Worm (Caenorhabditis elegans) whole organism, L3 larva: Measurements from ENCODE around the gene spat-3.

Experiments
- R02D3.7 ChIP-seq: fragments of 150-350 bp; optimal IDR thresholded peaks from 2 replicates; lab custom pipeline; 2014; ENCODE audit warnings: missing biosample characterization, missing genetic modification characterization
- ZK546.5 ChIP-seq: sonication (generic microtip); optimal IDR thresholded peaks from 2 replicates; lab custom pipeline; 2017; ENCODE audit warnings: missing biosample characterization, missing genetic modification characterization
- aly-2 ChIP-seq: fragments of 150-350 bp; optimal IDR thresholded peaks from 2 replicates; lab custom pipeline; 2014; ENCODE audit warnings: missing biosample characterization, missing genetic modification characterization
- ama-1 ChIP-seq: fragments of 150-350 bp; optimal IDR thresholded peaks from 2 replicates; lab custom pipeline; 2018
- ceh-82 ChIP-seq: fragments of 150-350 bp; optimal IDR thresholded peaks from 2 replicates; lab custom pipeline; 2014; ENCODE audit warnings: missing biosample characterization, missing genetic modification characterization
- ceh-9 ChIP-seq: sonication (generic microtip); optimal IDR thresholded peaks from 2 replicates; lab custom pipeline; 2018; ENCODE audit warnings: missing biosample characterization, missing genetic modification characterization
- daf-12 ChIP-seq: fragments of 150-350 bp; optimal IDR thresholded peaks from 2 replicates; lab custom pipeline; 2014; ENCODE audit warnings: missing biosample characterization, missing genetic modification reagents, missing genetic modification characterization
- elt-1 ChIP-seq: fragments of 150-350 bp; optimal IDR thresholded peaks from 2 replicates; lab custom pipeline; 2014; ENCODE audit warnings: missing biosample characterization, missing genetic modification characterization
- elt-2 ChIP-seq: sonication (generic microtip); optimal IDR thresholded peaks from 2 replicates; lab custom pipeline; 2016; ENCODE audit warnings: missing genetic modification reagents, mild to moderate bottlenecking, missing genetic modification characterization, missing compliant biosample characterization
- elt-3 ChIP-seq, 3 experiments: fragments of 150-350 bp in 1 of 3; sonication (generic microtip) in 2 of 3; optimal IDR thresholded peaks; 2 replicates in 2 of 3; 4 replicates in 1 of 3; lab custom pipeline; 2014 to 2017; ENCODE audit warnings: missing biosample characterization in 3 of 3, missing genetic modification characterization in 3 of 3
- fkh-10 ChIP-seq: sonication (generic microtip); optimal IDR thresholded peaks from 2 replicates; lab custom pipeline; 2017; ENCODE audit warnings: missing biosample characterization, missing genetic modification reagents, missing genetic modification characterization
- fkh-2 ChIP-seq: fragments of 150-350 bp; optimal IDR thresholded peaks from 2 replicates; lab custom pipeline; 2014; ENCODE audit warnings: missing biosample characterization, missing genetic modification reagents, missing genetic modification characterization
- fos-1 ChIP-seq: fragments of 150-350 bp; optimal IDR thresholded peaks from 2 replicates; lab custom pipeline; 2014; ENCODE audit warnings: missing biosample characterization, missing genetic modification characterization
- hmg-11 ChIP-seq: sonication (generic microtip); optimal IDR thresholded peaks from 2 replicates; lab custom pipeline; 2016; ENCODE audit warnings: missing genetic modification characterization, missing compliant biosample characterization
- jun-1 ChIP-seq: fragments of 150-350 bp; optimal IDR thresholded peaks from 2 replicates; lab custom pipeline; 2014; ENCODE audit warnings: missing biosample characterization, missing genetic modification reagents, missing genetic modification characterization
- lin-39 ChIP-seq: fragments of 150-350 bp; optimal IDR thresholded peaks from 2 replicates; lab custom pipeline; 2018; ENCODE audit warnings: missing biosample characterization, missing genetic modification reagents, missing genetic modification characterization
- mml-1 ChIP-seq: fragments of 150-350 bp; sonication (generic microtip); optimal IDR thresholded peaks from 3 replicates; lab custom pipeline; 2014; ENCODE audit warnings: missing biosample characterization, missing genetic modification characterization
- nfya-1 ChIP-seq: sonication (generic microtip); optimal IDR thresholded peaks from 2 replicates; lab custom pipeline; 2017; ENCODE audit warnings: missing genetic modification characterization, mild to moderate bottlenecking, missing compliant biosample characterization, antibody characterized with exemption, moderate library complexity; ENCODE audit not compliant: insufficient read depth
- nhr-11 ChIP-seq: fragments of 150-350 bp; optimal IDR thresholded peaks from 2 replicates; lab custom pipeline; 2014; ENCODE audit warnings: missing biosample characterization, missing genetic modification characterization
- nhr-12 ChIP-seq: fragments of 150-350 bp; optimal IDR thresholded peaks from 2 replicates; lab custom pipeline; 2014; ENCODE audit warnings: missing biosample characterization, missing genetic modification characterization
- nhr-23 ChIP-seq: fragments of 150-350 bp; optimal IDR thresholded peaks from 2 replicates; lab custom pipeline; 2014; ENCODE audit warnings: missing biosample characterization, missing genetic modification reagents, missing genetic modification characterization
- nhr-237 ChIP-seq: fragments of 150-350 bp; optimal IDR thresholded peaks from 2 replicates; lab custom pipeline; 2014; ENCODE audit warnings: missing biosample characterization, missing genetic modification characterization
- nhr-25 ChIP-seq: sonication (generic microtip); optimal IDR thresholded peaks from 2 replicates; lab custom pipeline; 2017; ENCODE audit warnings: missing biosample characterization, missing genetic modification characterization
- nhr-28 ChIP-seq: fragments of 150-350 bp; optimal IDR thresholded peaks from 2 replicates; lab custom pipeline; 2014; ENCODE audit warnings: missing biosample characterization, missing genetic modification characterization
- nhr-43 ChIP-seq: sonication (generic microtip); optimal IDR thresholded peaks from 2 replicates; lab custom pipeline; 2016; ENCODE audit warnings: mild to moderate bottlenecking, missing genetic modification characterization, missing compliant biosample characterization; ENCODE audit not compliant: poor library complexity, severe bottlenecking
- nhr-76 ChIP-seq: fragments of 150-350 bp; sonication (generic microtip); optimal IDR thresholded peaks from 5 replicates; lab custom pipeline; 2014; ENCODE audit warnings: missing biosample characterization, missing genetic modification characterization
- nhr-77 ChIP-seq: fragments of 150-350 bp; optimal IDR thresholded peaks from 2 replicates; lab custom pipeline; 2014; ENCODE audit warnings: missing biosample characterization, missing genetic modification characterization
- pha-4 ChIP-seq: fragments of 150-350 bp; optimal IDR thresholded peaks from 2 replicates; lab custom pipeline; 2014; ENCODE audit warnings: missing biosample characterization, missing genetic modification reagents, missing genetic modification characterization
- pqm-1 ChIP-seq: fragments of 150-350 bp; optimal IDR thresholded peaks from 2 replicates; lab custom pipeline; 2017; ENCODE audit warnings: missing biosample characterization, missing genetic modification characterization, inconsistent platforms
- skn-1 ChIP-seq: fragments of 150-350 bp; optimal IDR thresholded peaks from 2 replicates; lab custom pipeline; 2014; ENCODE audit warnings: missing biosample characterization, missing genetic modification characterization
- tbx-2 ChIP-seq: sonication (generic microtip); optimal IDR thresholded peaks from 2 replicates; lab custom pipeline; 2016; ENCODE audit warnings: mild to moderate bottlenecking, missing genetic modification characterization, missing compliant biosample characterization
- unc-39 ChIP-seq: sonication (generic microtip); optimal IDR thresholded peaks from 4 replicates; lab custom pipeline; 2017; ENCODE audit warnings: missing biosample characterization, missing genetic modification characterization
- unc-62 ChIP-seq: fragments of 150-350 bp; sonication (generic microtip); optimal IDR thresholded peaks from 4 replicates; lab custom pipeline; 2014; ENCODE audit warnings: missing biosample characterization, missing genetic modification reagents, missing genetic modification characterization
- zag-1 ChIP-seq: fragments of 150-350 bp; optimal IDR thresholded peaks from 2 replicates; lab custom pipeline; 2014; ENCODE audit warnings: missing biosample characterization, missing genetic modification characterization
- ztf-11 ChIP-seq: fragments of 150-350 bp; optimal IDR thresholded peaks from 2 replicates; lab custom pipeline; 2014; ENCODE audit warnings: missing biosample characterization, missing genetic modification characterization
- ztf-4 ChIP-seq: fragments of 150-350 bp; optimal IDR thresholded peaks from 2 replicates; lab custom pipeline; 2014; ENCODE audit warnings: missing biosample characterization, missing genetic modification characterization

spat-3 gene

ce11 chrX:4605828-4606227, at the start of gene spat-3:
Gene spat-3 (minus strand): TSS chrX:4605928.
- no peak for TF ChIP-seq unc-62 (GFP tag; lab: Kevin White, UChicago)
- no peak for TF ChIP-seq R02D3.7 (tag; lab: Kevin White, UChicago)
- TF ChIP-seq ztf-4: no peak
- no peak for TF ChIP-seq ZK546.5
- TF ChIP-seq fkh-2 (tag; lab: Kevin White, UChicago): no peak
- TF ChIP-seq elt-2 (tag; lab: Kevin White, UChicago): no peak

DNA sequence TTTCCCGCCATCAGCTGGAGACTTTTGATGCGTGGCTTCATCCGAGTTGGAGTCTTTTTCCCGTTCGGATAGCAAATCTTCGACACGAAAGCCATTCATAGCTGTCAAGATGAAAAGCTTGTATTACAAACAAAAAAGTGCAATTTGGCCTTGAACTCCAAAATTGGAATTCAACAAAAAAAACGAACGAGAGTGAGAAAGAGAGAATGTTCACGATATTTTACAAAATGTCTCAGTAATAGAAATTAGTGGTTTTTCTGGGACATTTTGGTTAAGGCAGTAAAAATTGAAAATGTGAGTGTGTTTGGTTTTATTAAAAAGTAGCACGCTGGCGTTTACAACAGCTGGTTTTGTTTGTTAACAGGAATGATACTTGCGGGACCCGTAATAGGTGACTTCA, 48.3 kb upstream of the spat-3 start, which contains the start of gene ceh-1:
Gene ceh-1, minus strand, starts transcription at position 101 of the 400 bp plus-strand sequence.
- TF ChIP-seq ama-1 (lab: Kevin White, UChicago) (no peak), nhr-28 (tag; lab: Kevin White, UChicago) (no peak), zag-1 (tag; lab: Kevin White, UChicago) (no peak), nhr-237 (no peak), nhr-23 (no peak), unc-39 (tag; lab: Kevin White, UChicago) (no peak), elt-2 (tag; lab: Kevin White, UChicago) (no peak), elt-1 (tag; lab: Kevin White, UChicago) (no peak), pha-4 (no peak), nhr-77 (no peak), hmg-11 (tag; lab: Kevin White, UChicago) (no peak), fkh-10 (GFP tag; lab: Kevin White, UChicago) (no peak), nhr-11 (tag; lab: Kevin White, UChicago) (no peak), fkh-2 (tag; lab: Kevin White, UChicago) (no peak), daf-12 (tag; lab: Kevin White, UChicago) (no peak)

- no peak for TF ChIP-seq zag-1 (tag; lab: Kevin White, UChicago)
- TF ChIP-seq nhr-237: no peak
- TF ChIP-seq nhr-25 (tag; lab: Kevin White, UChicago): no peak
- no peak for TF ChIP-seq elt-3 (tag; optimal IDR thresholded peaks at IDR 0.05; lab: Kevin White, UChicago)
- TF ChIP-seq nhr-43 (tag; lab: Kevin White, UChicago): no peak
- TF ChIP-seq pqm-1: no peak
- TF ChIP-seq pha-4: no peak
- TF ChIP-seq ceh-9 (tag; lab: Kevin White, UChicago): no peak
- TF ChIP-seq skn-1: no peak
- TF ChIP-seq fos-1 (tag; lab: Kevin White, UChicago): no peak
- no peak for TF ChIP-seq nfya-1 (tag; lab: Kevin White, UChicago)
- no peak for TF ChIP-seq hmg-11 (tag; lab: Kevin White, UChicago)
- no peak for TF ChIP-seq elt-1 (tag; lab: Kevin White, UChicago)
- no peak for TF ChIP-seq ztf-4
- no peak for TF ChIP-seq jun-1 (tag; lab: Kevin White, UChicago)
These were observed 47.2 kb upstream of the spat-3 start for ce11 chrX:4652950-4653349.

ce11 chrX:4651428-4651827, 45.7 kb upstream of the spat-3 start:
- TF ChIP-seq elt-3 (tag; optimal IDR thresholded peaks at IDR 0.05; lab: Kevin White, UChicago) (no peak), nhr-28 (tag; lab: Kevin White, UChicago) (no peak), ceh-82 (tag; lab: Kevin White, UChicago) (no peak), pha-4 (no peak), nfya-1 (tag; lab: Kevin White, UChicago) (no peak), aly-2 (tag; lab: Kevin White, UChicago) (no peak), pqm-1 (no peak), tbx-2 (tag; lab: Kevin White, UChicago) (no peak), unc-39 (tag; lab: Kevin White, UChicago) (no peak), hmg-11 (tag; lab: Kevin White, UChicago) (no peak)

- TF ChIP-seq lin-39 (no peak), ceh-82 (tag; lab: Kevin White, UChicago) (no peak), nhr-28 (tag; lab: Kevin White, UChicago) (no peak), nhr-76 (tag; lab: Kevin White, UChicago) (no peak), nhr-237 (no peak), nhr-25 (tag; lab: Kevin White, UChicago) (no peak), ztf-11 (no peak), unc-62 (GFP tag; lab: Kevin White, UChicago) (no peak), mml-1 (tag; lab: Kevin White, UChicago) (no peak), nfya-1 (tag; lab: Kevin White, UChicago) (no peak), nhr-12 (tag; lab: Kevin White, UChicago) (no peak), fkh-10 (GFP tag; lab: Kevin White, UChicago) (no peak), unc-39 (tag; lab: Kevin White, UChicago) (no peak), fkh-2 (tag; lab: Kevin White, UChicago) (no peak), nhr-23 (no peak)
These were observed 43.4 kb upstream of the spat-3 start, which contains the start of gene ent-5 for ce11 chrX:4649097-4649496. Gene ent-5 (minus strand): TSS chrX:4649197.
